Worm (Caenorhabditis elegans): Measurements from ENCODE around the gene sra-11.

Gene sra-11

DNA sequence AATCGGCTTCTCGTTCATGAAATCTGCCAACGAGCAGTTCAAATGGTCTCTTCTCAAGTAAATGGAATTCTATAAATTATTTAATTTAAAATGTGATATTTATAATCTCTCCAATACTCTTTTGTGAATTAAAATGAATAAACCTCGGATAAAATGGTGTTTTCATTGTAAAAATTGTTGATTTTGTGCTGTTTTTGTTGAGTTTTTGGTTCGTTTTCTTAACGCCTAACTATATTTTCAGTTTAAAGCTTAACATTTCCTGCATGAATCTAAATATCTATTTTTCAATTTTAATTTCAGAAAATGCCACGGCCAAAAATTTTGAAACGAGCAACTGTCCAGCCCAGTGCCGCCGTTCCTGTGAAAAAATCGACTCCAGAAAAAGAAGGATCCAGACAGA, 36.5 kb downstream of the sra-11 start, which contains the start of gene orc-2:
Gene orc-2, plus strand, starts transcription at position 301 of the 400 bp plus-strand sequence.
- no peak for TF ChIP-seq aly-1 (tag; optimal IDR thresholded peaks at IDR 0.05)
- no peak for TF ChIP-seq ama-1 (optimal IDR thresholded peaks at IDR 0.05)
- TF ChIP-seq tbx-37 (GFP tag; conservative IDR thresholded peaks at IDR 0.05), result no peak
- TF ChIP-seq hnd-1 (tag; optimal IDR thresholded peaks at IDR 0.05), result no peak
- no peak for TF ChIP-seq ets-7 (tag; optimal IDR thresholded peaks at IDR 0.05)
- TF ChIP-seq ceh-13 (GFP tag; optimal IDR thresholded peaks at IDR 0.05), result no peak
- TF ChIP-seq tbx-11 (GFP tag; IDR thresholded peaks at IDR 0.05), result no peak
- TF ChIP-seq ceh-36 (tag; optimal IDR thresholded peaks at IDR 0.05), result no peak
- no peak for TF ChIP-seq hmbx-1 (tag; optimal IDR thresholded peaks at IDR 0.05)
- no peak for TF ChIP-seq sea-1 (GFP tag; conservative IDR thresholded peaks at IDR 0.05)
- no peak for TF ChIP-seq pes-1 (GFP tag; IDR thresholded peaks at IDR 0.05)
- TF ChIP-seq tra-4 (tag; optimal IDR thresholded peaks at IDR 0.05), result no peak
- no peak for TF ChIP-seq scrt-1 (GFP tag; IDR thresholded peaks at IDR 0.05)
- no peak for TF ChIP-seq flt-1 (GFP tag; IDR thresholded peaks at IDR 0.05)
- TF ChIP-seq F13C5.2 (tag; optimal IDR thresholded peaks at IDR 0.05), result no peak

DNA sequence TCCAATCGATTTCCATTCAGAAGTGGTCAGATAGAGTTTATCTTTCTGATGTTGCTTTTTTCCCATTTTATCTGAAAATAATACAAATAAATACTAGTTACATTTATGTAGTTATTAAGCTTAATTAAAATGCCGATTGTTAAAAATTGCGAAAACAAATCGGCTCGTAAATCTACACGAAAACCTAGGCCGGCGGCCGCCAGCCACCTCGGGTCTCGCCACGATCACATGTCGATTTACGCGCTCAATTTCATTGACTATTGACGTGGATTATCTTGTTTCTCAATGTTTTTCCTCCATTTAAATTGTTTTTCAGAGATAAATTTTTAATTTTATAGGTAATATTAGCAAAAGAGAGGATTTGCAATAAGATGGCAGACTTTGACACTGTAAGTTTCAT, 37.6 kb downstream of the sra-11 start, which contains the start of the genes cyn-4 and copz-1:
Gene cyn-4, minus strand, starts transcription at position 71 of the 400 bp plus-strand sequence.
Gene copz-1, plus strand, starts transcription at position 339 of the 400 bp plus-strand sequence.
- TF ChIP-seq hmg-4 (GFP tag; optimal IDR thresholded peaks at IDR 0.05) (peak; percentile 42), pes-1 (GFP tag; IDR thresholded peaks at IDR 0.05) (peak; percentile 57; the same call in 1 of the 2 replicates), ceh-13 (GFP tag; optimal IDR thresholded peaks at IDR 0.05) (no peak), tbx-37 (GFP tag; conservative IDR thresholded peaks at IDR 0.05) (peak; percentile 84), ets-7 (tag; optimal IDR thresholded peaks at IDR 0.05) (peak; percentile 27), ama-1 (optimal IDR thresholded peaks at IDR 0.05) (no peak), F13C5.2 (tag; optimal IDR thresholded peaks at IDR 0.05) (peak; percentile 68)

DNA sequence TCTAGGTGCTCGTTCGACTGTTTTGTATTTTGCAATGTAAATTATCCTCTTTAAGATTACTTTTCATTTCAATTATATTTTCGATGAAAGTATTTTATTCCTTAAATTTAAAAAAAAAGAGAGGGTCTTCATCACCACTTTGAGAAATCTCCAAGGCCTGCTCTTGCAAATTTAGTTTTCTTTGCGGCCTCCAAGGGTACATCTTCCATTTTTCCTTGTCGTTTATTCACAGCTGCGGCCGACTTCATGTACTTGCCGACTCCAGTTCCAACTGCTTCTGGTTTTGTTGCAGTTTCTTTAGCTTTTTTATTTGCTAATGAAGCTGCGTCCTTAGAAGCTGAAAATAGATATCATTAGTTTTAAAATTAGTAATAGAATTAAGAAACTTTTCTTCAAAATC, 39.4 kb downstream of the sra-11 start:
- TF ChIP-seq hnd-1 (tag; optimal IDR thresholded peaks at IDR 0.05) (no peak), ama-1 (optimal IDR thresholded peaks at IDR 0.05) (no peak), F13C5.2 (tag; optimal IDR thresholded peaks at IDR 0.05) (no peak), scrt-1 (GFP tag; IDR thresholded peaks at IDR 0.05) (no peak), tbx-11 (GFP tag; IDR thresholded peaks at IDR 0.05) (no peak), ceh-36 (tag; optimal IDR thresholded peaks at IDR 0.05) (no peak), hmbx-1 (tag; optimal IDR thresholded peaks at IDR 0.05) (no peak), flt-1 (GFP tag; IDR thresholded peaks at IDR 0.05) (no peak), hmg-4 (GFP tag; optimal IDR thresholded peaks at IDR 0.05) (no peak)

DNA sequence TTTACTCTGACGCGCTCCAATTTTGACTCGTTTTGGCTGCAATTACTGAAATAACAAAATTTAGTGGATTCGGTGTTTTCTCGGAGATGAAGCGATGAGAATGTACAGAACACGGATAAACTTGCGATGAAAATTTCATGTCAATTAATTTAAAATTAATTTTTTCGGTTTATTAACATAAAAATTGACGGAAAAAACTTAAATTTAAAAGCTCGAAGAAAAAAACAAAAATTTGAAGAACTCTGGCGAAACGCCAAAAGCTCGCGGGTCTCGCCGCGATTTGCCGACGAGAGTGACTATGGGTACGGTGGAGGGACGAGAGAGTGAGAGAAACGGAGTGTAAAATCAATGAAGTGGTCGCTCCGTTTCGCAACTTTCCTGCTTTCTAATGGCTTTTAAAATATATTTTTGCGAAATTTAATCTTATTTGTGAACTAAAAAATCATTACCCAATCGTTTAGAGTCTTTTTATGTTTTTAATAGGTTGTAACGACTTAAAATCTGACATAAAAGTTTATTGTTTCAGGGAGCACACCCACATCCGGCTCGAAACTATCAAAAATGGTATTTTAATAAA, 41.4 kb downstream of the sra-11 start, which contains the start of the genes gmps-1 and cap-2:
Gene gmps-1, minus strand, starts transcription at position 51 of the 577 bp plus-strand sequence.
Gene cap-2, plus strand, starts transcription at position 527 of the 577 bp plus-strand sequence.
- TF ChIP-seq F13C5.2 (tag; optimal IDR thresholded peaks at IDR 0.05) (peak; percentile 88), tra-4 (tag; optimal IDR thresholded peaks at IDR 0.05) (no peak), sea-1 (GFP tag; conservative IDR thresholded peaks at IDR 0.05) (0 out of 2 replicates have a peak, but pooled peaks have one; percentile 17), pes-1 (GFP tag; IDR thresholded peaks at IDR 0.05) (peak; percentile 61), flt-1 (GFP tag; IDR thresholded peaks at IDR 0.05) (peak; percentile 9; the same call in 1 of the 2 replicates)

DNA sequence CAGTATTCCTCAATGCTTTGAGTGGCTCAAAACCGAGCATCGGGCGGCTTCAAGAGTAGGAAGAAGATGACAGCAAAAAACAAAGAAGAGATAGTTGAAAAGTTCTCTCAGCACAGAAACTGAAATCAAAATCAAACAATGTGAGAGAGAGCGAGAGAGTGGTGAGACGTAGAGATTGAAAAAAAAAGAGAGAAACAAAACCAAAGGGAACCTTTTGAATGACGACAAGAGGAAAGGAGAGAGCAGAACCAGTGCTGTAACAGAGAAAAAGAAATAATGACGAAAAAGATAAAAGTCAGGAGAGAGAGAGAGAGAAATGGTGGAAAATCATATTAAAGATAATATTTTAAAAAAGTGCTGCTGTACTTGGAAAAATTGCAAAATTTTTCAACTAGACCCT, 42.9 kb downstream of the sra-11 start:
- TF ChIP-seq B0310.2 (tag; optimal IDR thresholded peaks at IDR 0.05) (no peak), F13C5.2 (tag; optimal IDR thresholded peaks at IDR 0.05) (no peak), hnd-1 (tag; optimal IDR thresholded peaks at IDR 0.05) (no peak), hmg-4 (GFP tag; optimal IDR thresholded peaks at IDR 0.05) (no peak), scrt-1 (GFP tag; IDR thresholded peaks at IDR 0.05) (no peak), flt-1 (GFP tag; IDR thresholded peaks at IDR 0.05) (no peak), tbx-37 (GFP tag; conservative IDR thresholded peaks at IDR 0.05) (no peak), tra-4 (tag; optimal IDR thresholded peaks at IDR 0.05) (no peak), sea-1 (GFP tag; conservative IDR thresholded peaks at IDR 0.05) (no peak), aly-1 (tag; optimal IDR thresholded peaks at IDR 0.05) (no peak)

DNA sequence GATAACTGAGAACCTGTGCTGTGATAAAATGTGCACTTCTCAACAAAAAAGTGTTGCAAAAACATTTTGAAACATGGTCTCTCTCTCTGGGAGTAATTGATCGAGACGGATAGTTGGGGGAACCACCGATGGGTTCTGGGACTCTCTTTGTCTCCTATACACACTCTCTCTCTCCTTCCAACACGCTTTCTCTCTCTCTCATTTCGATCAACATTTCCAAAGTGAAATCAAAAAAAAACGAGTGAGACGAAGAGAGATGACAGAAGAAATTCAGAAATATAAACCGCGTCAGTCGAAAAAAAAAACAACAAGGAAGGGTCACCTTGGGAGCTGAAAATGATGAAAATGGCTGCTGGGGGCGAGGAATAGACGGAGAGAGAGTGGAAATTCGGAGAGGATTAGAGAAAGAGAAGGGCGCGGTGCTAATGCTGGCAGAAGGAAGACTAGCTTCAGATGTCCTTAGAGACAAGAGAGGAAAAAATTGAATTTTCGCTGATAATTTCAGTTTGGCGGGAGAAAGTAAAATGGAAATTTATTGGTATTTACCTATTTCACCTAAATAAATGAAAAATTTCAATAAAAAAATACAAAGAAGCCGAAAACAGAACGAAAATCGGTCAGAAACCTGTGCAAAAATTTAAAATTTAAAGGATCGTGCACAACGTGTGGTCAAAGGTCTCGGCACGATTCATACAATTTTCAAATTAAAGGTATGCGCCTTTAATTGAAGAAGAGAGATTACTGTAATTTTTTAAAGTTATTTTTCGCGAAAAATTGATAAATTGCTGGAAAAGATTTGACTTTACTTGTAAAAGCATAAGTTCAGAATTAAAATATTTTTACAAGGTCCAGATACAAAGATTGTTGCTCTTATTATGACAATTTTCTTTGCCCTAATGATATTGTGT, 47.1 kb downstream of the sra-11 start:
- no peak for TF ChIP-seq pes-1 (GFP tag; IDR thresholded peaks at IDR 0.05)
- TF ChIP-seq B0310.2 (tag; optimal IDR thresholded peaks at IDR 0.05), result no peak
- no peak for TF ChIP-seq hmbx-1 (tag; optimal IDR thresholded peaks at IDR 0.05)
- no peak for TF ChIP-seq tra-4 (tag; optimal IDR thresholded peaks at IDR 0.05)
- TF ChIP-seq hmg-4 (GFP tag; optimal IDR thresholded peaks at IDR 0.05), result no peak
- no peak for TF ChIP-seq flt-1 (GFP tag; IDR thresholded peaks at IDR 0.05)
- no peak for TF ChIP-seq ceh-36 (tag; optimal IDR thresholded peaks at IDR 0.05)
- no peak for TF ChIP-seq ets-7 (tag; optimal IDR thresholded peaks at IDR 0.05)

DNA sequence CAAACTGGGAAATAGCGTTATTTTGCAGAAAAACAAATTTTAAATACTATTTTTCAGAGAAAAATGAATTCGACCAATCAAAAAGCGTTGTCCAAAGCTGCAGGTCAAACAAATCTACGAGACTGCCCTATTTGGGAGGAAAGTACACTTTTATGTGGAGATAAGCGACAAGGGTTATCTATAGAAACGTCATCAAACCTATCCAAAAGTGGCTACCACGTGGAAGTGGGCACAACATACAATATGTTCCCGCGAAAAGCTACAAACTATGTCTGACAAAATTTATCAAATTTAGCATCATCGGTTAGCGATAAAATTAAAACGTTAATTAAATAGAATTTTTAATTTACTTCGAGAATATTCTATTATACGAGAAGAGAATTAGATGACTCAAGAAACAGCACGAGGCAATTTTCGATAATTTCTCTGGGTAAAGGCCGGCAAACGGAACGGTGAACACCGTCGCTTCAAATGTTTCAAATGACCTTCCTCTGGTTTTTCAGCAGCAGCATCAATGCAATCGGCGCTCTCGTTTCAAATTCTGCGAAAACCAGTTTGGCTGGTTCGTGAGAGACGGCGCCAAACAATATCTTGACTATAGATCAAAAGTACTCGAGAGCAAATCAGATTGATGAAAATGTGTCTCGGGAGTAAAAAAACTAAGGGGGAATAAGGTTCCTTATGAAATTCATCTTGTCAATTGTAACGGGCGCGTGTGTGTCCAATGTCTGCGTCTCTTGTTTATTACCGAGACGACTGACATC, 48.2 kb downstream of the sra-11 start:
- no peak for TF ChIP-seq tbx-11 (GFP tag; IDR thresholded peaks at IDR 0.05)
- no peak for TF ChIP-seq F13C5.2 (tag; optimal IDR thresholded peaks at IDR 0.05)
- no peak for TF ChIP-seq ama-1 (optimal IDR thresholded peaks at IDR 0.05)

Measured in whole organism, early embryonic.